Worm (Caenorhabditis elegans) whole organism, mixed stage, embryonic: ENCODE measurements around the gene nstp-4.
A peak's percentile ranks its signal among the peaks of the same experiment; 100 is the strongest.

Experiments used
- M03D4.4 ChIP-seq: sonication (generic microtip); optimal IDR thresholded peaks from 2 replicates; lab custom pipeline; 2017; ENCODE audit warnings: mild to moderate bottlenecking, missing genetic modification characterization, missing compliant biosample characterization
- bed-3 ChIP-seq: fragments of 200-800 bp; sonication (Bioruptor generic); optimal IDR thresholded peaks from 3 replicates; lab custom pipeline; 2018; ENCODE audit warnings: mild to moderate bottlenecking, missing genetic modification characterization, moderate library complexity, missing compliant biosample characterization
- ceh-43 ChIP-seq: fragments of 200-800 bp; sonication (Bioruptor generic); optimal IDR thresholded peaks from 2 replicates; lab custom pipeline; 2018; ENCODE audit warnings: mild to moderate bottlenecking, missing genetic modification characterization, moderate library complexity, missing compliant biosample characterization
- ceh-83 ChIP-seq: fragments of 200-800 bp; sonication (Bioruptor generic); optimal IDR thresholded peaks from 2 replicates; lab custom pipeline; 2018; ENCODE audit warnings: mild to moderate bottlenecking, missing genetic modification characterization, missing compliant biosample characterization
- ces-1 ChIP-seq: fragments of 150-350 bp; optimal IDR thresholded peaks from 2 replicates; lab custom pipeline; 2014; ENCODE audit warnings: missing biosample characterization, missing genetic modification reagents, missing genetic modification characterization
- cnd-1 ChIP-seq: fragments of 200-800 bp; sonication (Bioruptor generic); optimal IDR thresholded peaks from 2 replicates; lab custom pipeline; 2018; ENCODE audit warnings: mild to moderate bottlenecking, missing genetic modification characterization, missing compliant biosample characterization
- drap-1 ChIP-seq: fragments of 200-800 bp; sonication (Bioruptor generic); optimal IDR thresholded peaks from 3 replicates; lab custom pipeline; 2018; ENCODE audit warnings: mild to moderate bottlenecking, missing genetic modification characterization, missing compliant biosample characterization
- elt-1 ChIP-seq: sonication (generic microtip); optimal IDR thresholded peaks from 2 replicates; lab custom pipeline; 2017; ENCODE audit warnings: missing genetic modification characterization, mild to moderate bottlenecking, missing compliant biosample characterization, antibody characterized with exemption, moderate library complexity, borderline replicate concordance; ENCODE audit not compliant: insufficient read depth
- elt-3 ChIP-seq: fragments of 150-350 bp; optimal IDR thresholded peaks from 2 replicates; lab custom pipeline; 2014; ENCODE audit warnings: missing biosample characterization, missing genetic modification characterization
- flh-1 ChIP-seq: fragments of 200-800 bp; sonication (Bioruptor generic); optimal IDR thresholded peaks from 2 replicates; lab custom pipeline; 2018; ENCODE audit warnings: mild to moderate bottlenecking, missing genetic modification characterization, moderate library complexity, missing compliant biosample characterization
- ham-2 ChIP-seq: fragments of 200-800 bp; sonication (Bioruptor generic); optimal IDR thresholded peaks from 2 replicates; lab custom pipeline; 2018; ENCODE audit warnings: mild to moderate bottlenecking, missing genetic modification characterization, missing compliant biosample characterization
- hlh-1 ChIP-seq: fragments of 150-350 bp; optimal IDR thresholded peaks from 2 replicates; lab custom pipeline; 2014; ENCODE audit warnings: missing biosample characterization, missing genetic modification reagents, missing genetic modification characterization
- lin-13 ChIP-seq: fragments of 150-350 bp; optimal IDR thresholded peaks from 2 replicates; lab custom pipeline; 2014; ENCODE audit warnings: missing biosample characterization, missing genetic modification characterization
- lin-32 ChIP-seq: fragments of 200-800 bp; sonication (Bioruptor generic); optimal IDR thresholded peaks from 2 replicates; lab custom pipeline; 2018; ENCODE audit warnings: mild to moderate bottlenecking, missing genetic modification characterization, missing compliant biosample characterization
- lsy-2 ChIP-seq: fragments of 150-350 bp; optimal IDR thresholded peaks from 2 replicates; lab custom pipeline; 2014; ENCODE audit warnings: missing biosample characterization, missing genetic modification characterization
- mep-1 ChIP-seq: fragments of 150-350 bp; optimal IDR thresholded peaks from 2 replicates; lab custom pipeline; 2017; ENCODE audit warnings: missing biosample characterization, missing genetic modification reagents, missing genetic modification characterization, inconsistent platforms
- mls-2 ChIP-seq: sonication (generic microtip); optimal IDR thresholded peaks from 2 replicates; lab custom pipeline; 2016; ENCODE audit warnings: mild to moderate bottlenecking, missing genetic modification characterization, moderate library complexity, missing compliant biosample characterization
- nhr-12 ChIP-seq: fragments of 150-350 bp; optimal IDR thresholded peaks from 2 replicates; lab custom pipeline; 2014; ENCODE audit warnings: missing biosample characterization, missing genetic modification characterization
- nhr-2 ChIP-seq: fragments of 150-350 bp; optimal IDR thresholded peaks from 2 replicates; lab custom pipeline; 2014; ENCODE audit warnings: missing biosample characterization, missing genetic modification characterization
- nhr-237 ChIP-seq: fragments of 150-350 bp; optimal IDR thresholded peaks from 2 replicates; lab custom pipeline; 2014; ENCODE audit warnings: missing biosample characterization, missing genetic modification characterization
- nhr-28 ChIP-seq: fragments of 150-350 bp; optimal IDR thresholded peaks from 2 replicates; lab custom pipeline; 2014; ENCODE audit warnings: missing biosample characterization, missing genetic modification characterization
- nhr-76 ChIP-seq: sonication (generic microtip); optimal IDR thresholded peaks from 2 replicates; lab custom pipeline; 2017; ENCODE audit warnings: missing biosample characterization, missing genetic modification characterization
- pha-4 ChIP-seq: fragments of 150-350 bp; optimal IDR thresholded peaks from 2 replicates; lab custom pipeline; 2018; ENCODE audit warnings: missing biosample characterization, missing genetic modification reagents, missing genetic modification characterization
- sem-2 ChIP-seq: fragments of 200-800 bp; sonication (Bioruptor generic); optimal IDR thresholded peaks from 2 replicates; lab custom pipeline; 2018; ENCODE audit warnings: mild to moderate bottlenecking, missing genetic modification characterization, missing compliant biosample characterization
- snpc-4 ChIP-seq: fragments of 150-350 bp; optimal IDR thresholded peaks from 2 replicates; lab custom pipeline; 2014; ENCODE audit warnings: missing biosample characterization, missing genetic modification characterization
- sptf-1 ChIP-seq: sonication (generic microtip); optimal IDR thresholded peaks from 2 replicates; lab custom pipeline; 2017; ENCODE audit warnings: mild to moderate bottlenecking, missing genetic modification characterization, moderate library complexity, missing compliant biosample characterization
- tbx-8 ChIP-seq: fragments of 200-800 bp; sonication (Bioruptor generic); optimal IDR thresholded peaks from 2 replicates; lab custom pipeline; 2018; ENCODE audit warnings: mild to moderate bottlenecking, missing genetic modification characterization, moderate library complexity, missing compliant biosample characterization
- unc-120 ChIP-seq: sonication (generic microtip); optimal IDR thresholded peaks from 2 replicates; lab custom pipeline; 2017; ENCODE audit warnings: missing genetic modification characterization, missing compliant biosample characterization; ENCODE audit not compliant: poor library complexity, severe bottlenecking
- unc-62 ChIP-seq: fragments of 150-350 bp; optimal IDR thresholded peaks from 2 replicates; lab custom pipeline; 2014; ENCODE audit warnings: missing biosample characterization, missing genetic modification reagents, missing genetic modification characterization
- zip-8 ChIP-seq: fragments of 150-350 bp; optimal IDR thresholded peaks from 2 replicates; lab custom pipeline; 2014; ENCODE audit warnings: missing biosample characterization, missing genetic modification characterization
- ztf-11 ChIP-seq: fragments of 150-350 bp; optimal IDR thresholded peaks from 2 replicates; lab custom pipeline; 2014; ENCODE audit warnings: missing biosample characterization, missing genetic modification characterization

nstp-4 gene

DNA sequence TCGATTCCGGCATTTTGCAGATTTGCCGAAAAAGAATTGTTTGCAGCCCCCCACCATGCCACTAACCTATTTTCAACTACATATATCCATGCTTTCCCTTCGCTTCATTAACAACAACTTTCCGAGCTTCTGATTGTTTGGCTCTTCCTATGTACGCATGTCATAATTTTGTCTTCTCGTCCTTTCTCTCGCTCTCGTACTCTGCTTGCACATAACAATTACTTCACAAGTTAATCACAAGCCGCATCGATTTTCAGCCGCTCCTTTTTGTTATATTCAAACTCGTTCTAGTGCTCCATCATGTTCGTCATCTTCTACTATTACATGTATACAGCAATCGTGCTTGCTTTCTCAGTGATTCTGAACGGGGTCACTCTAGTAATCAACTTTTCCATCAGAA lies 10.3 kb upstream of the nstp-4 start, which contains the start of gene C03H5.9:
Gene C03H5.9 (plus strand): TSS at position 301 of the 400 bp plus-strand sequence.
- TF ChIP-seq zip-8 (tag; lab: Kevin White, UChicago): no peak
- TF ChIP-seq mep-1 (tag; lab: Kevin White, UChicago): no peak
- no peak for TF ChIP-seq mls-2
- TF ChIP-seq flh-1 (GFP tag; lab: Kevin White, UChicago): no peak
- TF ChIP-seq unc-62 (GFP tag; lab: Kevin White, UChicago): no peak
- TF ChIP-seq nhr-28 (tag; lab: Kevin White, UChicago): no peak
- TF ChIP-seq ces-1 (GFP tag; lab: Kevin White, UChicago): no peak
- no peak for TF ChIP-seq elt-3 (tag; lab: Kevin White, UChicago)
- TF ChIP-seq ceh-43 (GFP tag; lab: Kevin White, UChicago): no peak
- TF ChIP-seq snpc-4: no peak
- TF ChIP-seq nhr-76 (tag; lab: Kevin White, UChicago): no peak
- TF ChIP-seq pha-4: no peak
- no peak for TF ChIP-seq nhr-12 (tag; lab: Kevin White, UChicago)
- no peak for TF ChIP-seq unc-120 (tag; lab: Kevin White, UChicago)
- no peak for TF ChIP-seq hlh-1 (tag; lab: Kevin White, UChicago)
- no peak for TF ChIP-seq tbx-8 (GFP tag; lab: Kevin White, UChicago)
- TF ChIP-seq ceh-83: no peak

DNA sequence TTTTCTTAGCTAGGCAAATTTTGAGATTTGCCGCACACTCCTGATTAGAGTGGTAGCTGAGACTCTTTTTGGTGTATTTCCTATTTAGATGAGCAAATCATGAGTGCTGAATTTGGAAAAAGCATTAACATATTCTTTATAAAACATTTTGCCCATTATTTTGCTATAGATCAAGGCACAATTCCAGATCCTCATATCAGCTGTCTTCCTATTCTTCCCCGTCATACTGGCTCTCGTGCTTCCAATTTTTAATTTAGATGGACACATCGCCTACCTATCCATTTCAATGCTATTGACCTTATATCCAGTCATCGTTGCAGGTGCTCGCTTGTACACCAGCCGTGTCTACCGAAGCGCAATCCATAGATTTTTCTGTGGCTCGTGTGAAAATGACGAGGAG lies 8.7 kb upstream of the nstp-4 start, which contains the start of gene C03H5.7:
Gene C03H5.7 (plus strand): TSS at position 301 of the 400 bp plus-strand sequence.
- TF ChIP-seq lsy-2: no peak
- no peak for TF ChIP-seq unc-62 (GFP tag; lab: Kevin White, UChicago)
- no peak for TF ChIP-seq cnd-1
- no peak for TF ChIP-seq bed-3 (GFP tag; lab: Kevin White, UChicago)
- TF ChIP-seq M03D4.4 (tag; lab: Kevin White, UChicago): no peak
- no peak for TF ChIP-seq mep-1 (tag; lab: Kevin White, UChicago)

DNA sequence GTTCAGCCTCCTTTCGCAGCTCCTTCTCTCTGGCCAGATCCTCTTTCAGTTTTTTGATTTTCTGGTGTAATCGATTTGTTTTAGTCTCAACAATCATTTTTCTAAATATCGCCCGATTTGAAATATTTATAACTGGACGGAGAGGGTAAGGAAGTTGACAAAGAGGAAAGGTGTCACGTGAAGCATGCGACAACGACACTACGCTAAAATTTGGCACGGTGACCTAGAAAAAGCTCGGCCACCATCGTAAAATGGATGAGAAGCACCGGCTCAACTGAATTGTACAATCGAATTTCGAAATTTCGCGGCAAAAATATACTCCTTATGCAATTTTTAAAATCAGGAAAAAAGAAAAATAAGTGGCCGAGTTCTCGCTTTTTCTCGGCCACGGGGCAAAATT lies 3.4 kb upstream of the nstp-4 start, which contains the start of gene C03H5.5:
Gene C03H5.5 (minus strand): TSS at position 101 of the 400 bp plus-strand sequence.
- TF ChIP-seq bed-3 (GFP tag; lab: Kevin White, UChicago) (no peak), nhr-76 (tag; lab: Kevin White, UChicago) (no peak), nhr-28 (tag; lab: Kevin White, UChicago) (no peak), elt-3 (tag; lab: Kevin White, UChicago) (no peak), flh-1 (GFP tag; lab: Kevin White, UChicago) (no peak), ces-1 (GFP tag; lab: Kevin White, UChicago) (no peak), nhr-237 (tag; lab: Kevin White, UChicago) (no peak), sem-2 (GFP tag; lab: Kevin White, UChicago) (no peak), lsy-2 (no peak), hlh-1 (tag; lab: Kevin White, UChicago) (no peak), unc-62 (GFP tag; lab: Kevin White, UChicago) (no peak), lin-32 (no peak), cnd-1 (no peak), tbx-8 (GFP tag; lab: Kevin White, UChicago) (no peak), ztf-11 (tag; lab: Kevin White, UChicago) (no peak), M03D4.4 (tag; lab: Kevin White, UChicago) (no peak), lin-13 (tag; lab: Kevin White, UChicago) (no peak), drap-1 (no peak), unc-120 (tag; lab: Kevin White, UChicago) (no peak)

DNA sequence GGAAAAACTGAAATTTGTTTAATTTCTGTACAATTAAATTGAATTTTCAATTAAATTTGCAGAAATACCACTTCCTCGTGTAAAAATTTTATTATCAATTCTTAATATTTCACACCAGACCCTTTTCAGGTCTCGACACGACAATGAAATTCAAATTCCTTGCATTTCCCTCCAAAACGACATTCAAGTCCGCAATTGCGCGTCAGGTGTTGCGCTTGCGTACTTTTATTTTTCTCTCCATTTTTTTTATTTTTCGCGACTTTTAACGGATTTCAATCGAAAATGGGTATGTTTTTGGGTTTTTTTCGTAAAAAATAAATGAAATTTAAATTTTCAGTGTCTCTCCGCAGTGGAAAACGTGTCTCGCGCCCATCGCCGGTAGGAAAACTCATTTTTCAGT lies 2.7 kb upstream of the nstp-4 start, which contains the start of gene C03H5.3:
Gene C03H5.3 (plus strand): TSS at position 132 of the 400 bp plus-strand sequence.
- TF ChIP-seq nhr-28 (tag; lab: Kevin White, UChicago): no peak
- TF ChIP-seq drap-1: no peak
- TF ChIP-seq zip-8 (tag; lab: Kevin White, UChicago): no peak
- peak; percentile 10 for TF ChIP-seq lsy-2
- TF ChIP-seq snpc-4: no peak
- no peak for TF ChIP-seq lin-32
- TF ChIP-seq bed-3 (GFP tag; lab: Kevin White, UChicago): no peak
- no peak for TF ChIP-seq elt-1 (tag; lab: Kevin White, UChicago)
- peak; percentile 77 for TF ChIP-seq mep-1 (tag; lab: Kevin White, UChicago)
- no peak for TF ChIP-seq ham-2 (GFP tag; lab: Kevin White, UChicago)
- TF ChIP-seq mls-2: no peak
- peak; percentile 22 for TF ChIP-seq pha-4
- no peak for TF ChIP-seq ceh-43 (GFP tag; lab: Kevin White, UChicago)
- TF ChIP-seq lin-13 (tag; lab: Kevin White, UChicago): peak; percentile 24
- no peak for TF ChIP-seq ztf-11 (tag; lab: Kevin White, UChicago)
- TF ChIP-seq hlh-1 (tag; lab: Kevin White, UChicago): no peak
- TF ChIP-seq ces-1 (GFP tag; lab: Kevin White, UChicago): peak; percentile 48
- TF ChIP-seq sptf-1 (tag; lab: Kevin White, UChicago): no peak
- peak; percentile 35 for TF ChIP-seq nhr-237 (tag; lab: Kevin White, UChicago)
- no peak for TF ChIP-seq nhr-2 (tag; lab: Kevin White, UChicago)
- no peak for TF ChIP-seq sem-2 (GFP tag; lab: Kevin White, UChicago)
